Worm (Caenorhabditis elegans) whole organism, young adult: ENCODE measurements around the gene tyr-1.

Experiments
- B0035.1 ChIP-seq: sonication (generic microtip); optimal IDR thresholded peaks from 2 replicates; lab custom pipeline; 2016; ENCODE audit warnings: missing genetic modification characterization, mild to moderate bottlenecking, missing compliant biosample characterization, missing genotype, missing genetic modification reagents
- B0336.3 ChIP-seq: fragments of 200-800 bp; sonication (Bioruptor generic); IDR thresholded peaks from 2 replicates; pipeline ENCODE4 v1.3.6; 2022; ENCODE audit warnings: missing genetic modification characterization, missing compliant biosample characterization
- C06A6.2 ChIP-seq: fragments of 200-800 bp; sonication (Bioruptor generic); conservative IDR thresholded peaks from 2 replicates; pipeline ENCODE4 v1.3.6; 2022; ENCODE audit warnings: missing genetic modification characterization, missing compliant biosample characterization
- C17E4.6 ChIP-seq: fragments of 200-800 bp; sonication (Bioruptor generic); IDR thresholded peaks from 2 replicates; pipeline ENCODE4 v1.3.6; 2022; ENCODE audit warnings: missing genetic modification reagents, missing genetic modification characterization, missing compliant biosample characterization
- F10E7.11 ChIP-seq: sonication (generic microtip); optimal IDR thresholded peaks from 2 replicates; lab custom pipeline; 2017; ENCODE audit warnings: mild to moderate bottlenecking, missing genetic modification characterization, moderate library complexity, missing compliant biosample characterization
- F23B12.7 ChIP-seq: sonication (generic microtip); optimal IDR thresholded peaks from 2 replicates; lab custom pipeline; 2017; ENCODE audit warnings: missing genetic modification characterization, mild to moderate bottlenecking, missing compliant biosample characterization, antibody characterized with exemption, moderate library complexity; ENCODE audit not compliant: insufficient read depth
- F39B2.1 ChIP-seq: fragments of 200-800 bp; sonication (Bioruptor generic); IDR thresholded peaks from 2 replicates; pipeline ENCODE4 v1.3.6; 2022; ENCODE audit warnings: missing genetic modification reagents, missing genetic modification characterization, missing compliant biosample characterization
- K12H6.12 ChIP-seq: fragments of 200-800 bp; sonication (Bioruptor generic); optimal IDR thresholded peaks from 2 replicates; lab custom pipeline; 2018; ENCODE audit warnings: mild to moderate bottlenecking, missing genetic modification characterization, missing compliant biosample characterization
- Y56A3A.18 ChIP-seq: fragments of 200-800 bp; sonication (Bioruptor generic); IDR thresholded peaks from 2 replicates; pipeline ENCODE4 v1.3.6; 2022; ENCODE audit warnings: missing genetic modification reagents, missing genetic modification characterization, missing compliant biosample characterization
- atf-7 ChIP-seq: sonication (generic microtip); optimal IDR thresholded peaks from 2 replicates; lab custom pipeline; 2017; ENCODE audit warnings: mild to moderate bottlenecking, missing genetic modification characterization, missing compliant biosample characterization
- attf-5 ChIP-seq: fragments of 200-800 bp; sonication (Bioruptor generic); optimal IDR thresholded peaks from 2 replicates; lab custom pipeline; 2018; ENCODE audit warnings: mild to moderate bottlenecking, missing genetic modification characterization, missing compliant biosample characterization
- bed-2 ChIP-seq: fragments of 200-800 bp; sonication (Bioruptor generic); IDR thresholded peaks from 2 replicates; pipeline ENCODE4 v1.3.6; 2022; ENCODE audit warnings: missing genetic modification reagents, missing genetic modification characterization, missing compliant biosample characterization
- cebp-1 ChIP-seq, 2 experiments: fragments of 200-800 bp in 1 of 2; sonication (Bioruptor generic) in 1 of 2; sonication (generic microtip) in 1 of 2; IDR thresholded peaks in 1 of 2; optimal IDR thresholded peaks in 1 of 2; 2 replicates each; pipeline versions ENCODE4 v1.3.6 to Lab custom; 2017 to 2022; ENCODE audit warnings: missing compliant biosample characterization in 2 of 2, missing genetic modification characterization in 2 of 2, mild to moderate bottlenecking in 1 of 2, missing genetic modification reagents in 1 of 2, moderate library complexity in 1 of 2
- cebp-2 ChIP-seq: fragments of 200-800 bp; sonication (Bioruptor generic); IDR thresholded peaks from 2 replicates; pipeline ENCODE4 v1.3.6; 2022; ENCODE audit warnings: missing genetic modification characterization, missing compliant biosample characterization
- ceh-58 ChIP-seq: fragments of 200-800 bp; sonication (Bioruptor generic); IDR thresholded peaks from 2 replicates; pipeline ENCODE4 v1.3.6; 2022; ENCODE audit warnings: missing genetic modification characterization, missing compliant biosample characterization
- ceh-91 ChIP-seq: fragments of 200-800 bp; sonication (Bioruptor generic); IDR thresholded peaks from 2 replicates; pipeline ENCODE4 v1.3.6; 2022; ENCODE audit warnings: missing genetic modification reagents, missing genetic modification characterization, missing compliant biosample characterization
- dox-1 ChIP-seq: fragments of 200-800 bp; sonication (Bioruptor generic); IDR thresholded peaks from 2 replicates; pipeline ENCODE4 v1.3.6; 2022; ENCODE audit warnings: missing genetic modification reagents, missing genetic modification characterization, missing compliant biosample characterization
- egl-44 ChIP-seq: fragments of 200-800 bp; sonication (Bioruptor generic); IDR thresholded peaks from 2 replicates; pipeline ENCODE4 v1.3.6; 2022; ENCODE audit warnings: missing genetic modification reagents, missing genetic modification characterization, missing compliant biosample characterization
- ekl-4 ChIP-seq: fragments of 200-800 bp; sonication (Bioruptor generic); IDR thresholded peaks from 2 replicates; pipeline ENCODE4 v1.3.6; 2022; ENCODE audit warnings: missing genetic modification reagents, missing genetic modification characterization, missing compliant biosample characterization
- gei-17 ChIP-seq: fragments of 200-800 bp; sonication (Bioruptor generic); optimal IDR thresholded peaks from 2 replicates; lab custom pipeline; 2018; ENCODE audit warnings: mild to moderate bottlenecking, missing genetic modification characterization, missing compliant biosample characterization
- hsf-1 ChIP-seq: fragments of 200-800 bp; sonication (Bioruptor generic); IDR thresholded peaks from 2 replicates; pipeline ENCODE4 v1.3.6; 2022; ENCODE audit warnings: missing genetic modification reagents, missing genetic modification characterization, missing compliant biosample characterization
- lin-26 ChIP-seq: fragments of 200-800 bp; sonication (Bioruptor generic); IDR thresholded peaks from 2 replicates; pipeline ENCODE4 v1.3.6; 2022; ENCODE audit warnings: missing genetic modification reagents, missing genetic modification characterization, missing compliant biosample characterization
- lin-40 ChIP-seq: sonication (generic microtip); optimal IDR thresholded peaks from 2 replicates; lab custom pipeline; 2016; ENCODE audit warnings: missing genetic modification characterization, mild to moderate bottlenecking, missing compliant biosample characterization, missing genotype, missing genetic modification reagents
- lsy-27 ChIP-seq: sonication (generic microtip); optimal IDR thresholded peaks from 2 replicates; lab custom pipeline; 2017; ENCODE audit warnings: missing genetic modification characterization, mild to moderate bottlenecking, missing compliant biosample characterization, antibody characterized with exemption, missing genotype, borderline replicate concordance; ENCODE audit not compliant: insufficient read depth
- mcd-1 ChIP-seq: fragments of 200-800 bp; sonication (Bioruptor generic); IDR thresholded peaks from 2 replicates; pipeline ENCODE4 v1.3.6; 2022; ENCODE audit warnings: missing genetic modification reagents, missing genetic modification characterization, missing compliant biosample characterization
- nfya-1 ChIP-seq: sonication (generic microtip); optimal IDR thresholded peaks from 2 replicates; lab custom pipeline; 2017; ENCODE audit warnings: antibody characterized with exemption, missing compliant biosample characterization, missing genetic modification characterization, borderline replicate concordance; ENCODE audit not compliant: insufficient read depth
- nhr-179 ChIP-seq: sonication (generic microtip); optimal IDR thresholded peaks from 2 replicates; lab custom pipeline; 2016; ENCODE audit warnings: mild to moderate bottlenecking, missing genetic modification characterization, missing compliant biosample characterization
- rcor-1 ChIP-seq: fragments of 200-800 bp; sonication (Bioruptor generic); IDR thresholded peaks from 2 replicates; pipeline ENCODE4 v1.3.6; 2022; ENCODE audit warnings: missing genetic modification reagents, missing genetic modification characterization, missing compliant biosample characterization
- repo-1 ChIP-seq: sonication (generic microtip); optimal IDR thresholded peaks from 2 replicates; lab custom pipeline; 2017; ENCODE audit warnings: mild to moderate bottlenecking, missing genetic modification characterization, missing compliant biosample characterization
- snpc-3.4 ChIP-seq: sonication (generic microtip); optimal IDR thresholded peaks from 2 replicates; lab custom pipeline; 2017; ENCODE audit warnings: missing genetic modification characterization, mild to moderate bottlenecking, missing compliant biosample characterization, antibody characterized with exemption, moderate library complexity, missing genotype, missing genetic modification reagents
- somi-1 ChIP-seq: fragments of 200-800 bp; sonication (Bioruptor generic); optimal IDR thresholded peaks from 2 replicates; lab custom pipeline; 2018; ENCODE audit warnings: mild to moderate bottlenecking, missing genetic modification characterization, missing compliant biosample characterization
- tbp1 ChIP-seq: fragments of 200-800 bp; sonication (Bioruptor generic); optimal IDR thresholded peaks from 2 replicates; lab custom pipeline; 2018; ENCODE audit warnings: mild to moderate bottlenecking, missing genetic modification characterization, missing compliant biosample characterization
- unc-62 ChIP-seq: fragments of 150-350 bp; optimal IDR thresholded peaks from 2 replicates; lab custom pipeline; 2014; ENCODE audit warnings: missing biosample characterization, missing genetic modification reagents, missing genetic modification characterization
- xnd-1 ChIP-seq: sonication (generic microtip); optimal IDR thresholded peaks from 2 replicates; lab custom pipeline; 2016; ENCODE audit warnings: missing genotype, missing genetic modification reagents, missing genetic modification characterization, missing compliant biosample characterization
- ztf-18 ChIP-seq: sonication (generic microtip); optimal IDR thresholded peaks from 2 replicates; lab custom pipeline; 2016; ENCODE audit warnings: missing genotype, mild to moderate bottlenecking, missing genetic modification characterization, missing compliant biosample characterization
- ztf-28 ChIP-seq: fragments of 200-800 bp; sonication (Bioruptor generic); IDR thresholded peaks from 2 replicates; pipeline ENCODE4 v1.3.6; 2022; ENCODE audit warnings: missing genetic modification reagents, missing genetic modification characterization, missing compliant biosample characterization

tyr-1 gene

DNA sequence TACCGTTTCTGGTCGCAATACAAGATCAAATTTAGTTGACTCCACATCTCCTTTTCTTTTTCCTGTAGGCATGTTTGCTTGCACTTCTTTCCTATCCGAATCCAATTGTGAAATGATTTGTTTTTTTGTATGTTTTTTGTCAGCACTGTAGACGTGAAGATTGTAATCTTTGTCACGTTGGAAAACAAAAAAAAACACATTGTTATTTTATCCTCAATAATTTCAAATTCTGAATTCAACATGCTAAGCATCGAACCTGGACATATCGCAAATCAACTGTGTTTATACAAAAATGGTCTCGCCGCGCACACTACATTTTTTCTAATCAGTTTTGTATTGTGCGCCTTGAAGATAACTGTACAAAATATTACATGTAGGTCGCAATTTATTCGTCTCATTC is 39.9 kb downstream of the tyr-1 start, which contains the start of gene ZK688.12:
TSS of gene ZK688.12 (minus strand) at position 101 of the 400 bp plus-strand sequence.
- no peak for TF ChIP-seq cebp-1 (GFP tag; IDR thresholded peaks at IDR 0.05; lab: Robert Waterston, UW)
- TF ChIP-seq cebp-1 (tag; optimal IDR thresholded peaks at IDR 0.05; lab: Kevin White, UChicago): no peak
- no peak for TF ChIP-seq C06A6.2 (GFP tag; lab: Robert Waterston, UW)
- TF ChIP-seq hsf-1 (GFP tag; lab: Robert Waterston, UW): no peak
- no peak for TF ChIP-seq F39B2.1 (GFP tag; lab: Robert Waterston, UW)
- TF ChIP-seq nhr-179 (tag; lab: Kevin White, UChicago): no peak
- no peak for TF ChIP-seq egl-44 (GFP tag; lab: Robert Waterston, UW)
- no peak for TF ChIP-seq somi-1
- TF ChIP-seq F10E7.11: no peak
- TF ChIP-seq B0336.3: no peak
- no peak for TF ChIP-seq F23B12.7
- TF ChIP-seq unc-62 (GFP tag; lab: Kevin White, UChicago): no peak
- no peak for TF ChIP-seq repo-1 (tag; lab: Kevin White, UChicago)
- TF ChIP-seq ztf-28: no peak
- TF ChIP-seq cebp-2: no peak
- no peak for TF ChIP-seq tbp1 (GFP tag; lab: Kevin White, UChicago)
- TF ChIP-seq gei-17 (GFP tag; lab: Kevin White, UChicago): no peak
- no peak for TF ChIP-seq ztf-18

DNA sequence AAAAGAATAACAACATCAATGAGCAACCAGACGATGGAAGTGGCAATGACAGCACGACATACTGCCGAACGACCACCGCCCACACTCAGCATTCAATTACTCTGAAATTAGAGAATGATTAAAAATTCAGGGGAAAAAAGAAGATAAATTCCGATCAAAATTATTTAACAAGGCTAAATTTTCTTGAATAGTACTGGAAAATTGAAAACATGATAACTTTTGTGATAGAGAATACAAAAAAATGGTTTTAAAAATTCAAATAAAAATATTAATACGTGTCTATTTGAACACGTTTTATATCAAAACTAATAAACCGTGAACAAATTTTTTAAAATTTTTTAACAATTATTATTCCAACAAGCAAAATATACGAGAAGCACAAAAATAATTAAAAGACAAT is 44.1 kb downstream of the tyr-1 start, which contains the start of gene gly-3:
TSS of gene gly-3 (minus strand) at position 101 of the 400 bp plus-strand sequence.
- no peak for TF ChIP-seq nhr-179 (tag; lab: Kevin White, UChicago)
- no peak for TF ChIP-seq nfya-1 (tag; lab: Kevin White, UChicago)
- TF ChIP-seq mcd-1 (GFP tag; lab: Robert Waterston, UW): no peak
- TF ChIP-seq K12H6.12 (tag; lab: Kevin White, UChicago): no peak
- no peak for TF ChIP-seq snpc-3.4 (tag; lab: Kevin White, UChicago)
- no peak for TF ChIP-seq ceh-91 (GFP tag; lab: Robert Waterston, UW)
- no peak for TF ChIP-seq rcor-1 (GFP tag; lab: Robert Waterston, UW)
- TF ChIP-seq atf-7 (tag; lab: Kevin White, UChicago): no peak
- TF ChIP-seq attf-5: no peak
- TF ChIP-seq lin-40 (tag; lab: Kevin White, UChicago): no peak
- no peak for TF ChIP-seq ekl-4 (GFP tag; lab: Robert Waterston, UW)

DNA sequence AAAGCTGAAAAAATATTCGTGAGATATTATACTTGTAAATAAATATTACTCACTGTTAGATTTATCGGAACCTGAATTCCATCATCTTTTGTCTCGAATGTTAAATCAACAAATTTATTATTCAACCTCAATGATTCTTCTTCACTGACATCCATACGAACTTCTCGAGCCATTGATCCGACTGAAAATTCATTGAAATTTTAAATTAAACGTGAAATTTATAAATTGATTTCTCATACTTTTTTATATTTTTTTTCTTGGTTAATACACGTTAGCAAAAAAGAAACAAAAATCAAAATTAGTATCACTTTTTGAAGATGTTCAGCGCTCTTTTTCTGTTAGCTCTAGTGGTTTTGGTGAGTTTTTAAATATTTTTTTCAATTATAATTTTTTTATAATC is 46.2 kb downstream of the tyr-1 start, which contains the start of gene C29E4.14:
TSS of gene C29E4.14 (plus strand) at position 301 of the 400 bp plus-strand sequence.
- TF ChIP-seq atf-7 (tag; lab: Kevin White, UChicago) (no peak), lsy-27 (tag; lab: Kevin White, UChicago) (no peak), B0035.1 (tag; lab: Kevin White, UChicago) (no peak), Y56A3A.18 (GFP tag; lab: Robert Waterston, UW) (no peak), somi-1 (no peak), ceh-58 (GFP tag; lab: Robert Waterston, UW) (no peak), C17E4.6 (GFP tag; lab: Robert Waterston, UW) (no peak), dox-1 (GFP tag; lab: Robert Waterston, UW) (no peak), xnd-1 (tag; lab: Kevin White, UChicago) (no peak), lin-26 (no peak), bed-2 (GFP tag; lab: Robert Waterston, UW) (no peak)
